Fruit fly (Drosophila melanogaster) whole organism, prepupa: ENCODE results near the gene CG33257.

Source experiments
- CG6276 ChIP-seq: fragments of 200-800 bp; sonication (Bioruptor generic); optimal IDR thresholded peaks from 2 replicates; lab custom pipeline; 2017; ENCODE audit warnings: missing biosample characterization, mild to moderate bottlenecking, missing genetic modification characterization
- CG6854 ChIP-seq: fragments of 200-800 bp; sonication (Bioruptor generic); optimal IDR thresholded peaks from 2 replicates; lab custom pipeline; 2017; ENCODE audit warnings: missing biosample characterization, mild to moderate bottlenecking, missing genetic modification characterization
- Sox14 ChIP-seq: fragments of 200-800 bp; sonication (Bioruptor generic); optimal IDR thresholded peaks from 3 replicates; lab custom pipeline; 2016; ENCODE audit warnings: missing biosample characterization, missing genetic modification characterization
- Sox15 ChIP-seq: fragments of 200-800 bp; sonication (Bioruptor generic); optimal IDR thresholded peaks from 3 replicates; lab custom pipeline; 2016; ENCODE audit warnings: missing biosample characterization, missing genetic modification characterization
- achi ChIP-seq: fragments of 200-800 bp; sonication (Bioruptor generic); optimal IDR thresholded peaks from 3 replicates; lab custom pipeline; 2016; ENCODE audit warnings: missing biosample characterization, missing genetic modification characterization
- dac ChIP-seq: fragments of 200-800 bp; sonication (Bioruptor generic); optimal IDR thresholded peaks from 2 replicates; lab custom pipeline; 2017; ENCODE audit warnings: missing biosample characterization, mild to moderate bottlenecking, missing genetic modification characterization
- pdm3 ChIP-seq: fragments of 200-800 bp; sonication (Bioruptor generic); optimal IDR thresholded peaks from 3 replicates; lab custom pipeline; 2016; ENCODE audit warnings: missing biosample characterization, missing genetic modification characterization
- ss ChIP-seq, 2 experiments: fragments of 200-800 bp; sonication (Bioruptor generic); optimal IDR thresholded peaks; 2 replicates in 1 of 2; 3 replicates in 1 of 2; lab custom pipeline; 2017 to 2018; ENCODE audit warnings: mild to moderate bottlenecking in 2 of 2, missing biosample characterization in 2 of 2, missing genetic modification characterization in 2 of 2, moderate library complexity in 1 of 2

DNA sequence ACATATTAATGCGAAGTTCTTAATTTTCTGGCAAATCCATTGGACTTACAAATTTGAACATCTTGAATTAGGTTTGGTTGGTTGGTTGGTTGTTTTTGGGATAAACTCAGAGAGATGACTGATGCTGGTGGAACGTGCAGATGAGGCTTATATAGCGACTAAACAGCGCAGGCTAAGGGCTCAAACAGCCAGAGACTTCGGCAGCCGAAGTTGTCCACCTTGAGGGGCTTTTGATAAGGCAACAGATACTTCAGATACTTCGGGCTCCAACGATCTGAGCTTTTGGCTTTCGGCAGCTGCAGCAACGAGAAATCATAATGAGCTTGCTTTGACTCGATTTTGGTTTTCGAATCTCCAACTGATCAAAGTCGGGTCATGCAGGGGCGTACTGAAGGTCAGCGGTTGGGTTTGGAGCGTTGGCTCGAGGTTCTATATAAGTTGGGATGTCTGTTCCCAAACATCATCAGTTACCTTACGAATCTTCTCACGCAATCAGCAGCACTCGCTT, 26.7 kb upstream of the CG33257 start, which contains the start of the genes CG13041 and CG13060:
- TF ChIP-seq pdm3 (no peak), CG6854 (no peak), CG6276 (GFP tag; lab: Kevin White, UChicago) (no peak), achi (GFP tag; lab: Kevin White, UChicago) (no peak), dac (GFP tag; lab: Kevin White, UChicago) (no peak), ss (GFP tag; optimal IDR thresholded peaks at IDR 0.05; lab: Kevin White, UChicago) (no peak), Sox15 (GFP tag; lab: Kevin White, UChicago) (no peak), Sox14 (GFP tag; lab: Kevin White, UChicago) (no peak)
